Fruit fly (Drosophila melanogaster) whole organism, pupa: ENCODE measurements around the gene Tet.

Source experiments
- CG13204 ChIP-seq: fragments of 200-800 bp; sonication (Bioruptor generic); optimal IDR thresholded peaks from 2 replicates; lab custom pipeline; 2018; ENCODE audit warnings: missing biosample characterization, mild to moderate bottlenecking, missing genetic modification characterization, moderate library complexity
- CG14655 ChIP-seq: fragments of 200-800 bp; sonication (Bioruptor generic); optimal IDR thresholded peaks from 3 replicates; lab custom pipeline; 2017; ENCODE audit warnings: mild to moderate bottlenecking, missing biosample characterization, missing genetic modification reagents, missing genetic modification characterization
- CG15710 ChIP-seq: fragments of 200-800 bp; sonication (Bioruptor generic); optimal IDR thresholded peaks from 2 replicates; lab custom pipeline; 2018; ENCODE audit warnings: missing biosample characterization, mild to moderate bottlenecking, missing genetic modification characterization, moderate library complexity
- CG17806 ChIP-seq: fragments of 200-800 bp; sonication (Bioruptor generic); optimal IDR thresholded peaks from 2 replicates; lab custom pipeline; 2018; ENCODE audit warnings: missing biosample characterization, mild to moderate bottlenecking, missing genetic modification characterization, moderate library complexity
- CG8159 ChIP-seq: fragments of 200-800 bp; sonication (Bioruptor generic); optimal IDR thresholded peaks from 3 replicates; lab custom pipeline; 2018; ENCODE audit warnings: missing biosample characterization, mild to moderate bottlenecking, missing genetic modification characterization, moderate library complexity
- CG9948 ChIP-seq: fragments of 200-800 bp; sonication (Bioruptor generic); optimal IDR thresholded peaks from 2 replicates; lab custom pipeline; 2018; ENCODE audit warnings: missing biosample characterization, mild to moderate bottlenecking, missing genetic modification characterization, moderate library complexity
- D1 ChIP-seq: fragments of 200-800 bp; sonication (Bioruptor generic); optimal IDR thresholded peaks from 2 replicates; lab custom pipeline; 2018; ENCODE audit warnings: missing biosample characterization, mild to moderate bottlenecking, missing genetic modification characterization, moderate library complexity
- EcR ChIP-seq: fragments of 200-800 bp; sonication (Bioruptor generic); optimal IDR thresholded peaks from 3 replicates; lab custom pipeline; 2019; ENCODE audit warnings: missing biosample characterization, missing genetic modification characterization, mild to moderate bottlenecking, moderate library complexity, missing genetic modification reagents
- Snoo ChIP-seq: fragments of 200-800 bp; sonication (Bioruptor generic); optimal IDR thresholded peaks from 3 replicates; lab custom pipeline; 2017; ENCODE audit warnings: missing biosample characterization, mild to moderate bottlenecking, missing genetic modification characterization, inconsistent platforms
- fd96Ca ChIP-seq: fragments of 200-800 bp; sonication (Bioruptor generic); IDR thresholded peaks from 3 replicates; pipeline ENCODE4 v1.3.6; 2022; ENCODE audit warnings: missing biosample characterization, missing genetic modification characterization

dm6 chr3L:2763762-2764161, 115.2 kb downstream of the Tet start:
- TF ChIP-seq EcR (GFP tag; lab: Kevin White, UChicago): no peak
- no peak for TF ChIP-seq CG8159
- no peak for TF ChIP-seq CG15710 (tag; lab: Kevin White, UChicago)
- no peak for TF ChIP-seq CG13204 (GFP tag; lab: Kevin White, UChicago)
- no peak for TF ChIP-seq CG14655
- no peak for TF ChIP-seq CG9948 (tag; lab: Kevin White, UChicago)
- TF ChIP-seq fd96Ca: no peak
- TF ChIP-seq Snoo (tag; lab: Kevin White, UChicago): no peak
- TF ChIP-seq CG17806 (tag; lab: Kevin White, UChicago): no peak
- no peak for TF ChIP-seq D1 (tag; lab: Kevin White, UChicago)
